Fruit fly (Drosophila melanogaster) whole organism, embryonic: ENCODE results near the gene Mst98Ca.
A peak's percentile ranks its signal among the peaks of the same experiment; 100 is the strongest.

Source experiments
- Awh ChIP-seq: fragments of 200-800 bp; sonication (Bioruptor generic); IDR thresholded peaks from 2 replicates; pipeline ENCODE4, ENCODE4 v1.3.6; 2022; ENCODE audit warnings: missing biosample characterization, missing genetic modification characterization
- Bdp1 ChIP-seq: fragments of 200-800 bp; sonication (Bioruptor generic); optimal IDR thresholded peaks from 3 replicates; lab custom pipeline; 2016; ENCODE audit warnings: missing biosample characterization, missing genetic modification characterization
- CG10543 ChIP-seq: fragments of 200-800 bp; sonication (Bioruptor generic); optimal IDR thresholded peaks from 3 replicates; lab custom pipeline; 2017; ENCODE audit warnings: missing biosample characterization, mild to moderate bottlenecking, missing genetic modification characterization, moderate library complexity
- CG10654 ChIP-seq: fragments of 200-800 bp; sonication (Bioruptor generic); optimal IDR thresholded peaks from 2 replicates; lab custom pipeline; 2016; ENCODE audit warnings: missing biosample characterization, missing genetic modification characterization
- CG11456 ChIP-seq: fragments of 200-800 bp; sonication (Bioruptor generic); IDR thresholded peaks from 3 replicates; pipeline ENCODE4 v1.3.6; 2022; ENCODE audit warnings: missing biosample characterization, missing genetic modification characterization
- CG11723 ChIP-seq: fragments of 200-800 bp; sonication (Bioruptor generic); optimal IDR thresholded peaks from 2 replicates; lab custom pipeline; 2017; ENCODE audit warnings: missing biosample characterization, mild to moderate bottlenecking, missing genetic modification characterization
- CG12104 ChIP-seq: fragments of 200-800 bp; sonication (Bioruptor generic); optimal IDR thresholded peaks from 3 replicates; lab custom pipeline; 2016; ENCODE audit warnings: missing biosample characterization, missing genetic modification characterization
- CG12236 ChIP-seq: fragments of 200-800 bp; sonication (Bioruptor generic); optimal IDR thresholded peaks from 2 replicates; lab custom pipeline; 2016; ENCODE audit warnings: missing biosample characterization, missing genetic modification characterization
- CG14710 ChIP-seq: fragments of 200-800 bp; sonication (Bioruptor generic); optimal IDR thresholded peaks from 3 replicates; lab custom pipeline; 2019; ENCODE audit warnings: missing biosample characterization, mild to moderate bottlenecking, missing genetic modification characterization, moderate library complexity
- CG17385 ChIP-seq: fragments of 200-800 bp; sonication (Bioruptor generic); optimal IDR thresholded peaks from 3 replicates; lab custom pipeline; 2018; ENCODE audit warnings: missing biosample characterization, mild to moderate bottlenecking, missing genetic modification characterization
- CG2202 ChIP-seq: fragments of 200-800 bp; sonication (Bioruptor generic); optimal IDR thresholded peaks from 2 replicates; lab custom pipeline; 2018; ENCODE audit warnings: missing biosample characterization, mild to moderate bottlenecking, missing genetic modification characterization
- CG2875 ChIP-seq: fragments of 200-800 bp; sonication (Bioruptor generic); optimal IDR thresholded peaks from 2 replicates; lab custom pipeline; 2017; ENCODE audit warnings: missing biosample characterization, mild to moderate bottlenecking, missing genetic modification characterization, missing genetic modification reagents
- CG2889 ChIP-seq: fragments of 200-800 bp; sonication (Bioruptor generic); IDR thresholded peaks from 3 replicates; pipeline ENCODE4 v1.3.6; 2022; ENCODE audit warnings: missing biosample characterization, missing genetic modification characterization
- CG3163 ChIP-seq: fragments of 200-800 bp; sonication (Bioruptor generic); optimal IDR thresholded peaks from 3 replicates; lab custom pipeline; 2016; ENCODE audit warnings: missing biosample characterization, missing genetic modification characterization
- CG33557 ChIP-seq: fragments of 200-800 bp; sonication (Bioruptor generic); optimal IDR thresholded peaks from 2 replicates; lab custom pipeline; 2019; ENCODE audit warnings: missing biosample characterization, mild to moderate bottlenecking, missing genetic modification characterization, moderate library complexity
- CG42726 ChIP-seq: fragments of 200-800 bp; sonication (Bioruptor generic); IDR thresholded peaks from 2 replicates; pipeline ENCODE4 v1.3.6; 2022; ENCODE audit warnings: missing biosample characterization, missing genetic modification characterization; ENCODE audit not compliant: partially characterized antibody
- CG5245 ChIP-seq: fragments of 200-800 bp; sonication (Bioruptor generic); optimal IDR thresholded peaks from 3 replicates; lab custom pipeline; 2016; ENCODE audit warnings: missing biosample characterization, missing genetic modification characterization
- CG5953 ChIP-seq: fragments of 200-800 bp; sonication (Bioruptor generic); IDR thresholded peaks from 2 replicates; pipeline ENCODE4 v1.3.6; 2022; ENCODE audit warnings: missing biosample characterization, missing genetic modification characterization
- CG7372 ChIP-seq: fragments of 200-800 bp; sonication (Bioruptor generic); IDR thresholded peaks from 2 replicates; pipeline ENCODE4 v1.3.6; 2022; ENCODE audit warnings: missing biosample characterization, missing genetic modification characterization
- CG8944 ChIP-seq: fragments of 200-800 bp; sonication (Bioruptor generic); optimal IDR thresholded peaks from 3 replicates; lab custom pipeline; 2016; ENCODE audit warnings: missing biosample characterization, missing genetic modification characterization
- CG9876 ChIP-seq: fragments of 200-800 bp; sonication (Bioruptor generic); optimal IDR thresholded peaks from 2 replicates; lab custom pipeline; 2016; ENCODE audit warnings: missing biosample characterization, missing genetic modification characterization
- Deaf1 ChIP-seq: fragments of 200-800 bp; optimal IDR thresholded peaks from 3 replicates; lab custom pipeline; 2019; ENCODE audit warnings: missing biosample characterization, mild to moderate bottlenecking, missing genetic modification characterization, moderate library complexity
- Hmr ChIP-seq: fragments of 200-800 bp; sonication (Bioruptor generic); optimal IDR thresholded peaks from 3 replicates; lab custom pipeline; 2017; ENCODE audit warnings: mild to moderate bottlenecking, missing biosample characterization, missing genetic modification reagents, missing genetic modification characterization
- Jarid2 ChIP-seq: fragments of 200-800 bp; sonication (Bioruptor generic); optimal IDR thresholded peaks from 3 replicates; lab custom pipeline; 2017; ENCODE audit warnings: mild to moderate bottlenecking, missing biosample characterization, missing genetic modification reagents, missing genetic modification characterization
- Myb ChIP-seq: fragments of 200-800 bp; sonication (Bioruptor generic); optimal IDR thresholded peaks from 2 replicates; lab custom pipeline; 2016; ENCODE audit warnings: missing biosample characterization, missing genetic modification characterization
- Oaz ChIP-seq: fragments of 200-800 bp; sonication (Bioruptor generic); IDR thresholded peaks from 2 replicates; pipeline ENCODE4 v1.3.6; 2022; ENCODE audit warnings: missing biosample characterization, missing genetic modification characterization
- Tbp ChIP-seq: fragments of >200 bp; optimal IDR thresholded peaks from 2 replicates; lab custom pipeline; 2018; ENCODE audit warnings: missing biosample characterization, missing genetic modification characterization
- Xrp1 ChIP-seq: fragments of 200-800 bp; sonication (Bioruptor generic); IDR thresholded peaks from 2 replicates; pipeline ENCODE4 v1.3.6; 2022; ENCODE audit warnings: missing biosample characterization, missing genetic modification characterization
- abd-A ChIP-seq: fragments of 200-800 bp; sonication (Bioruptor generic); optimal IDR thresholded peaks from 3 replicates; lab custom pipeline; 2019; ENCODE audit warnings: missing biosample characterization, mild to moderate bottlenecking, missing genetic modification characterization, moderate library complexity
- ac ChIP-seq: fragments of 200-800 bp; sonication (Bioruptor generic); optimal IDR thresholded peaks from 3 replicates; lab custom pipeline; 2017; ENCODE audit warnings: missing biosample characterization, mild to moderate bottlenecking, missing genetic modification characterization
- aop ChIP-seq: fragments of 200-800 bp; sonication (Bioruptor generic); IDR thresholded peaks from 2 replicates; pipeline ENCODE4 v1.3.6; 2022; ENCODE audit warnings: missing biosample characterization, missing genetic modification characterization
- az2 ChIP-seq: fragments of 200-800 bp; sonication (Bioruptor generic); optimal IDR thresholded peaks from 3 replicates; lab custom pipeline; 2016; ENCODE audit warnings: missing biosample characterization, missing genetic modification characterization
- bbx ChIP-seq: fragments of 200-800 bp; sonication (Bioruptor generic); IDR thresholded peaks from 2 replicates; pipeline ENCODE4 v1.3.6; 2022; ENCODE audit warnings: missing biosample characterization, missing genetic modification characterization; ENCODE audit not compliant: partially characterized antibody
- gfzf ChIP-seq: fragments of 200-800 bp; sonication (Bioruptor generic); optimal IDR thresholded peaks from 2 replicates; lab custom pipeline; 2016; ENCODE audit warnings: missing biosample characterization, mild to moderate bottlenecking, missing genetic modification characterization, moderate library complexity
- grn ChIP-seq: fragments of 200-800 bp; sonication (Bioruptor generic); optimal IDR thresholded peaks from 3 replicates; lab custom pipeline; 2017; ENCODE audit warnings: missing biosample characterization, missing genetic modification characterization
- hb ChIP-seq: fragments of 200-800 bp; sonication (Bioruptor generic); IDR thresholded peaks from 3 replicates; pipeline ENCODE4 v1.3.6; 2022; ENCODE audit warnings: missing biosample characterization, missing genetic modification characterization; ENCODE audit not compliant: partially characterized antibody
- otp ChIP-seq: fragments of 200-800 bp; sonication (Bioruptor generic); IDR thresholded peaks from 3 replicates; pipeline ENCODE4, ENCODE4 v1.3.6; 2022; ENCODE audit warnings: missing biosample characterization, missing genetic modification characterization
- p53 ChIP-seq: fragments of 200-800 bp; sonication (Bioruptor generic); optimal IDR thresholded peaks from 2 replicates; lab custom pipeline; 2016; ENCODE audit warnings: missing biosample characterization, missing genetic modification characterization
- pan ChIP-seq, 4 experiments: fragments of >200 bp in 3 of 4; fragments of 200-800 bp in 1 of 4; sonication (Bioruptor generic) in 1 of 4; optimal IDR thresholded peaks in 3 of 4; IDR thresholded peaks in 1 of 4; 2 replicates each; pipeline versions ENCODE4 v1.3.6 to Lab custom; 2017 to 2022; ENCODE audit warnings: missing biosample characterization in 2 of 4, missing genetic modification characterization in 2 of 4, mixed read lengths in 1 of 4
- pzg ChIP-seq: fragments of 200-800 bp; sonication (Bioruptor generic); optimal IDR thresholded peaks from 3 replicates; lab custom pipeline; 2018; ENCODE audit warnings: missing biosample characterization, mild to moderate bottlenecking, missing genetic modification characterization, moderate library complexity
- scrt ChIP-seq: fragments of 200-800 bp; sonication (Bioruptor generic); optimal IDR thresholded peaks from 2 replicates; lab custom pipeline; 2018; ENCODE audit warnings: missing biosample characterization, mild to moderate bottlenecking, missing genetic modification characterization, moderate library complexity
- sob ChIP-seq: fragments of 200-800 bp; sonication (Bioruptor generic); IDR thresholded peaks from 2 replicates; pipeline ENCODE4 v1.3.6; 2022; ENCODE audit warnings: missing biosample characterization, missing genetic modification characterization
- sr ChIP-seq: fragments of 200-800 bp; sonication (Bioruptor generic); IDR thresholded peaks from 3 replicates; pipeline ENCODE4 v1.3.6; 2022; ENCODE audit warnings: missing biosample characterization, missing genetic modification characterization
- tin ChIP-seq: fragments of 200-800 bp; sonication (Bioruptor generic); optimal IDR thresholded peaks from 3 replicates; lab custom pipeline; 2016; ENCODE audit warnings: missing biosample characterization, missing genetic modification characterization
- tup ChIP-seq: fragments of 200-800 bp; sonication (Bioruptor generic); optimal IDR thresholded peaks from 2 replicates; lab custom pipeline; 2016; ENCODE audit warnings: missing biosample characterization, mild to moderate bottlenecking, missing genetic modification characterization, moderate library complexity
- twi ChIP-seq: fragments of 200-800 bp; optimal IDR thresholded peaks from 2 replicates; lab custom pipeline; 2019; ENCODE audit warnings: missing biosample characterization, mild to moderate bottlenecking, missing genetic modification characterization, moderate library complexity
- wdn ChIP-seq: fragments of 200-800 bp; sonication (Bioruptor generic); IDR thresholded peaks from 2 replicates; pipeline ENCODE4 v1.3.6; 2022; ENCODE audit warnings: missing biosample characterization, missing genetic modification characterization
- z ChIP-seq: fragments of 200-800 bp; sonication (Bioruptor generic); IDR thresholded peaks from 3 replicates; pipeline ENCODE4 v1.3.6; 2022; ENCODE audit warnings: missing biosample characterization, missing genetic modification characterization
- zfh1 ChIP-seq: fragments of 200-800 bp; sonication (Bioruptor generic); IDR thresholded peaks from 3 replicates; pipeline ENCODE4 v1.3.6; 2022; ENCODE audit warnings: missing biosample characterization, missing genetic modification characterization

Mst98Ca gene

DNA sequence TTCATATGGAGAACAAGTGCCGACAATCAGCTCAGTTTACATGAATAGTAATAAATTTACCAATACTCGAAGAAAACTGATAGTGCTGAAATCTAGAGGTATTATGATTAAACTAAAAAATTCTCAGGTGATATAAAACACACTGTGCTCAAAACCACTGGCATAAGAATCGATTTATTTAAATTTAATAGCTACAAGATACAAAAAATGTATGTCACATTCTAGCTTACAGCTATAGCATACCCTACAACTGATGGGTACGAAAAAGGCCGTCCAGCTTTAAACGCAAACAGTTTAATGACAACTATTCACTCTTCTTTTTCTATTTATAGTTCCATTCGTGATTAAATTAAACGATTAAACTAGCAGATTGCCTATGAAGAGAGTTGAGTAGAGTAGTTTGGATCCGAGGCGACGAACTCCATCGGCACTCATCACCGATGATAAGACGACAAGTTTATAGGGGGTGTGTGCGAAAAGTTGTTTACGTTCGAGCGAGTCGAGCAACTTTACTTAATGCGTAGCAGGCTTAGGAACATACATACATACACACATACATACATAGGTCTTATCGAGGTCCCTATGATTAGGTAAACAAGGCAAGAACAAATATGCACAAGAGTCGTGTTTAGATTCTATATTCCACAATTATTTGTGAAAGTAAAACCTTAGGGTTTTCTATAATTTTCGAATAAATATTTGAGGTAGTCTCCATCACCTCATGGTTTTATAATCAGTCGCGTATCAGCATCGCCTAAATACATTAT, 37.8 kb downstream of the Mst98Ca start (continued):
- no peak for TF ChIP-seq hb (GFP tag; lab: Robert Waterston, UW)
- peak; percentile 93 for TF ChIP-seq otp (GFP tag; lab: Robert Waterston, UW)
- peak; percentile 77; the same call in 2 of the 3 replicates for TF ChIP-seq sr (GFP tag; lab: Robert Waterston, UW)
- peak; percentile 87 for TF ChIP-seq CG33557 (GFP tag; lab: Kevin White, UChicago)
- peak; percentile 57 for TF ChIP-seq twi
- peak; percentile 81 for TF ChIP-seq CG12236 (GFP tag; lab: Kevin White, UChicago)
- 0 out of 3 replicates have a peak, but pooled peaks have one; percentile 62 for TF ChIP-seq z (GFP tag; lab: Robert Waterston, UW)
- TF ChIP-seq Bdp1, result peak; percentile 68
- TF ChIP-seq CG2202 (tag; lab: Kevin White, UChicago), result peak; percentile 86
- peak; percentile 80 for TF ChIP-seq CG10543 (GFP tag; lab: Kevin White, UChicago)
- TF ChIP-seq Myb (GFP tag; lab: Kevin White, UChicago), result peak; percentile 25
- no peak for TF ChIP-seq pan (optimal IDR thresholded peaks at IDR 0.05; lab: Kevin White, UChicago)
- TF ChIP-seq pan (GFP tag; optimal IDR thresholded peaks at IDR 0.05 in 1 of 2, IDR thresholded peaks at IDR 0.05 in 1 of 2), result peak in 1 of 2 experiments; percentile 75
- peak; percentile 67 for TF ChIP-seq CG14710 (tag; lab: Kevin White, UChicago)
- no peak for TF ChIP-seq CG42726 (GFP tag; lab: Robert Waterston, UW)
- TF ChIP-seq CG11723 (GFP tag; lab: Kevin White, UChicago), result peak; percentile 43
- TF ChIP-seq abd-A, result no peak
- TF ChIP-seq Tbp (GFP tag; lab: Kevin White, UChicago), result no peak
- TF ChIP-seq scrt, result peak; percentile 24
- peak; percentile 38 for TF ChIP-seq az2 (GFP tag; lab: Kevin White, UChicago)
- TF ChIP-seq Oaz (GFP tag; lab: Robert Waterston, UW), result peak; percentile 68
- peak; percentile 85 for TF ChIP-seq Awh (GFP tag; lab: Robert Waterston, UW)
- TF ChIP-seq ac (GFP tag; lab: Kevin White, UChicago), result peak; percentile 89
- peak; percentile 35 for TF ChIP-seq Jarid2 (GFP tag; lab: Kevin White, UChicago)
- TF ChIP-seq CG9876 (GFP tag; lab: Kevin White, UChicago), result peak; percentile 50
- peak; percentile 61 for TF ChIP-seq CG17385 (GFP tag; lab: Kevin White, UChicago)
- TF ChIP-seq Deaf1, result peak; percentile 27
- peak; percentile 71; the same call in 2 of the 3 replicates for TF ChIP-seq CG11456 (GFP tag; lab: Robert Waterston, UW)
- TF ChIP-seq CG8944, result peak; percentile 73
- TF ChIP-seq aop (GFP tag; lab: Robert Waterston, UW), result no peak
- peak; percentile 64; the same call in 2 of the 3 replicates for TF ChIP-seq CG2889 (GFP tag; lab: Robert Waterston, UW)
- peak; percentile 75 for TF ChIP-seq CG10654 (GFP tag; lab: Kevin White, UChicago)
- peak; percentile 7 for TF ChIP-seq gfzf
- peak; percentile 66 for TF ChIP-seq CG7372 (GFP tag; lab: Robert Waterston, UW)
- TF ChIP-seq bbx (GFP tag; lab: Robert Waterston, UW), result no peak
- peak; percentile 85 for TF ChIP-seq CG2875 (GFP tag; lab: Kevin White, UChicago)
- peak; percentile 71 for TF ChIP-seq grn (GFP tag; lab: Kevin White, UChicago)
- peak; percentile 78 for TF ChIP-seq tup (GFP tag; lab: Kevin White, UChicago)
- no peak for TF ChIP-seq pzg (GFP tag; lab: Kevin White, UChicago)
- TF ChIP-seq CG12104 (GFP tag; lab: Kevin White, UChicago), result peak; percentile 64
- peak; percentile 86 for TF ChIP-seq zfh1 (GFP tag; lab: Robert Waterston, UW)
- TF ChIP-seq Hmr (GFP tag; lab: Kevin White, UChicago), result peak; percentile 62
- peak; percentile 69 for TF ChIP-seq sob (GFP tag; lab: Robert Waterston, UW)
- TF ChIP-seq p53 (GFP tag; lab: Kevin White, UChicago), result peak; percentile 29
- TF ChIP-seq CG3163 (GFP tag; lab: Kevin White, UChicago), result peak; percentile 62
- TF ChIP-seq wdn (GFP tag; lab: Robert Waterston, UW), result peak; percentile 77
- TF ChIP-seq Xrp1 (GFP tag; lab: Robert Waterston, UW), result peak; percentile 87
- peak; percentile 15 for TF ChIP-seq CG5245 (GFP tag; lab: Kevin White, UChicago)
- peak; percentile 60 for TF ChIP-seq tin
- TF ChIP-seq CG5953 (GFP tag; lab: Robert Waterston, UW), result peak; percentile 73
